Worm (Caenorhabditis elegans): Measurements from ENCODE around the gene ZK381.8.
A peak's percentile ranks its signal among the peaks of the same experiment; 100 is the strongest.

The ZK381.8 gene

ce11 chrIV:6956668-6957067, 13.5 kb downstream of the ZK381.8 start:
- TF ChIP-seq nfya-1 (tag; optimal IDR thresholded peaks at IDR 0.05; ENCODE audit: insufficient read depth) (peak; percentile 78), ceh-9 (tag; optimal IDR thresholded peaks at IDR 0.05) (no peak), skn-1 (tag; optimal IDR thresholded peaks at IDR 0.05) (no peak), lsy-12 (tag; optimal IDR thresholded peaks at IDR 0.05) (no peak), lin-15B (tag; optimal IDR thresholded peaks at IDR 0.05) (no peak), mml-1 (tag; optimal IDR thresholded peaks at IDR 0.05) (no peak), fkh-10 (GFP tag; optimal IDR thresholded peaks at IDR 0.05) (peak; percentile 92)

- TF ChIP-seq nhr-77 (tag; optimal IDR thresholded peaks at IDR 0.05) (no peak), nhr-67 (tag; optimal IDR thresholded peaks at IDR 0.05) (no peak), zag-1 (tag; optimal IDR thresholded peaks at IDR 0.05) (no peak), fkh-10 (GFP tag; optimal IDR thresholded peaks at IDR 0.05) (peak; percentile 90), nfya-1 (tag; optimal IDR thresholded peaks at IDR 0.05; ENCODE audit: insufficient read depth) (peak; percentile 23), lin-15B (tag; optimal IDR thresholded peaks at IDR 0.05) (peak; percentile 13), fkh-2 (tag; optimal IDR thresholded peaks at IDR 0.05) (no peak)
Measured at ce11 chrIV:6954682-6955081, 15.5 kb downstream of the ZK381.8 start.

- TF ChIP-seq R02D3.7 (tag; optimal IDR thresholded peaks at IDR 0.05) (no peak), nhr-237 (tag; optimal IDR thresholded peaks at IDR 0.05) (no peak), nhr-43 (tag; optimal IDR thresholded peaks at IDR 0.05; ENCODE audit: poor library complexity, severe bottlenecking) (no peak), lin-15B (tag; optimal IDR thresholded peaks at IDR 0.05) (no peak), elt-3 (tag; optimal IDR thresholded peaks at IDR 0.05) (no peak)
Measured at ce11 chrIV:6951259-6951658, 18.9 kb downstream of the ZK381.8 start.

- TF ChIP-seq lin-39 (tag; optimal IDR thresholded peaks at IDR 0.05) (peak; percentile 7), nfya-1 (tag; optimal IDR thresholded peaks at IDR 0.05; ENCODE audit: insufficient read depth) (peak; percentile 22), ztf-4 (tag; optimal IDR thresholded peaks at IDR 0.05) (no peak), lin-15B (tag; optimal IDR thresholded peaks at IDR 0.05) (no peak), ceh-82 (tag; optimal IDR thresholded peaks at IDR 0.05) (no peak), ZK546.5 (tag; optimal IDR thresholded peaks at IDR 0.05) (no peak), nhr-23 (tag; optimal IDR thresholded peaks at IDR 0.05) (no peak), nhr-11 (tag; optimal IDR thresholded peaks at IDR 0.05) (no peak)
Measured at ce11 chrIV:6946832-6947231, 23.3 kb downstream of the ZK381.8 start.

ce11 chrIV:6941101-6941500, 29.1 kb downstream of the ZK381.8 start:
- TF ChIP-seq fkh-10 (GFP tag; optimal IDR thresholded peaks at IDR 0.05): peak; percentile 62
- TF ChIP-seq snpc-4 (tag; optimal IDR thresholded peaks at IDR 0.05): no peak
- TF ChIP-seq egl-27 (tag; optimal IDR thresholded peaks at IDR 0.05): no peak

- TF ChIP-seq ceh-9 (tag; optimal IDR thresholded peaks at IDR 0.05): no peak
- no peak for TF ChIP-seq fkh-10 (GFP tag; optimal IDR thresholded peaks at IDR 0.05)
- TF ChIP-seq skn-1 (tag; optimal IDR thresholded peaks at IDR 0.05): no peak
- TF ChIP-seq lin-39 (tag; optimal IDR thresholded peaks at IDR 0.05): no peak
- TF ChIP-seq nhr-25 (tag; optimal IDR thresholded peaks at IDR 0.05): no peak
- no peak for TF ChIP-seq unc-62 (GFP tag; optimal IDR thresholded peaks at IDR 0.05)
Measured at ce11 chrIV:6937548-6937947, 32.6 kb downstream of the ZK381.8 start, which contains the start of gene npr-12. npr-12 (minus strand) TSS chrIV:6937648.

- TF ChIP-seq fkh-2 (tag; optimal IDR thresholded peaks at IDR 0.05) (no peak), lin-15B (tag; optimal IDR thresholded peaks at IDR 0.05) (no peak), elt-1 (tag; optimal IDR thresholded peaks at IDR 0.05) (no peak), ceh-82 (tag; optimal IDR thresholded peaks at IDR 0.05) (no peak), lin-39 (tag; optimal IDR thresholded peaks at IDR 0.05) (no peak), nhr-28 (tag; optimal IDR thresholded peaks at IDR 0.05) (no peak), pqm-1 (tag; optimal IDR thresholded peaks at IDR 0.05) (no peak), unc-62 (GFP tag; optimal IDR thresholded peaks at IDR 0.05) (no peak), skn-1 (tag; optimal IDR thresholded peaks at IDR 0.05) (no peak)
Measured at ce11 chrIV:6928417-6928816, 41.8 kb downstream of the ZK381.8 start, which contains the start of gene cest-6. cest-6 (minus strand) TSS chrIV:6928517.
